Fruit fly (Drosophila melanogaster): Measurements from ENCODE around the gene CG4619.

CG4619 gene

DNA sequence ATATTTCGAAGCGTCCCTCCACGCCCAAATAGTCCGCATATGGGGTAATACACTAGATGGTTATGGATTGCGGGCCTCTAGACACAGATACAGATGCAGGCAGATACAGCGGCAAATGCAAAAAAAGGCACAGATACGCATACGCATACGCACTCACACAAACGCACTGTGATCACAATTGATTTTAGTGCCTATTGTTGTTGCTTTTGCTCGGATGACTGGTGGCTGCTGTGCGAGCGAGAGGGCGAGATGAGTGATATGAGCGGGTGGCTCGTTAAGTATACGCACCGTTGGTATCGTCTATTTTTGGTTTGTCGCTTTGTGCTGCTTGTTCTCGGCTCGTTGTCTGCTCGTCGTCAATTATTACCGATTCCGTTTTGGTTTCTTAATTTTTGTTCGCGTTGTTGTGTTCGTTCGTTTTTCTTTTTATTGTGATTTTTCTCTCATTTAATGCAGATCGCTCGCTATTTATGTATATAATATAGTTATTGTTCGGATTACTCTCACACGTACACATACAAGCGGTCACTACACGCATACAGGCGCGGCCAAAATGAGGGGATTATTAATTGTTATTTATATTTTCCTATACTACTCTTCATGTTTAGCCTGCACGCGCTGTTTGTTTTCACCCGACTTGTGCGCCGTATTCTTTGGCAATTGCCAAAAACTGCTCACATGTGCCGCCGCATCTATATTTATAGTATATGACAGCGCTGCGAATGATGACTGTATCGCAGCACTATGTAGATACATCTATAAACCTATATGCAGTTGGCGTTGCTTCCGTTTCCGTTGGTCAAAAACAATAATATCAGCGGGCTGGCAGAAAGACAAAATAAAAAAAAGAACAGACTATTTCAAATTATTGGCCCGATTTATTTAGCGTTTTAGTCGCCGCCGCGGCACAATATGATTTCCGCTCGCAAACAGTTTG lies 31.1 kb upstream of the CG4619 start (continued):
- no peak for TF ChIP-seq MTF-1 (GFP tag; optimal IDR thresholded peaks at IDR 0.05; ENCODE audit: borderline replicate concordance)
- no peak for TF ChIP-seq CG7963 (GFP tag; IDR thresholded peaks at IDR 0.05; ENCODE audit: partially characterized antibody)
- TF ChIP-seq E2f2 (GFP tag; IDR thresholded peaks at IDR 0.05) = no peak
- peak; percentile 40 for TF ChIP-seq sd (tag; optimal IDR thresholded peaks at IDR 0.05)
- no peak for TF ChIP-seq toy (GFP tag; IDR thresholded peaks at IDR 0.05)
- TF ChIP-seq kay (GFP tag; optimal IDR thresholded peaks at IDR 0.05) = peak; percentile 8
- no peak for TF ChIP-seq sens (GFP tag)
- peak; percentile 11 for TF ChIP-seq caup (GFP tag; optimal IDR thresholded peaks at IDR 0.05; ENCODE audit: severe bottlenecking)
- TF ChIP-seq mirr (GFP tag; optimal IDR thresholded peaks at IDR 0.05) = peak; percentile 42
- TF ChIP-seq gcm (GFP tag; optimal IDR thresholded peaks at IDR 0.05) = peak; percentile 9
- 0 out of 3 replicates have a peak, but pooled peaks have one; percentile 12 for TF ChIP-seq CG3726 (GFP tag; IDR thresholded peaks at IDR 0.05)
- no peak for TF ChIP-seq Oli (tag; optimal IDR thresholded peaks at IDR 0.05)
- peak; percentile 78 for TF ChIP-seq kah (GFP tag; optimal IDR thresholded peaks at IDR 0.05)
- TF ChIP-seq abd-A (tag; optimal IDR thresholded peaks at IDR 0.05) = peak; percentile 90
- no peak for TF ChIP-seq Mes4 (GFP tag; optimal IDR thresholded peaks at IDR 0.05)

DNA sequence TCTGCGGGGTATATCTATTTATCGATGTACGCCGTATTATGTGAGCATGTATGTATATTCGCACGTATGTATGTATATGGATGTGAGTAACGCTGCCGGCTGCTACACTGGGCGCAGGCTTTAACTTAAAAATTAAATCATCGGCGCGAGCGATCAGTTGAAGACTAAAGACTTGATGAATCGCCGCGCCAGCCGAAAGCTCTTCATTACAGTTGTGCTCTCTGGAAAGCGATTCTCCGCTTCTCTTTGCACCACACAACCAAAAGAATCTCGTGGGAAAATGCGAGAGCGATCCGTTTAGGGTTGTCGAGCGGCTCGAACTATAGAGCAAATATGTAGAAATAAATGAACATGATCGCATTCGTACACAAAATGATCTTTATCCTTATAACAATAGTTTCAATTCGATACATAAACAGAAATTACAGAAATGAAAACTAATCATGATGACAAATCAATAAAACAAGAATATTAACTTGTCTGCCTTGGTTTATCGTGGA lies 30.1 kb upstream of the CG4619 start, which contains the start of gene CG13124:
CG13124 (minus strand) TSS at position 166 of the 500 bp plus-strand sequence.
- TF ChIP-seq NFAT (GFP tag; IDR thresholded peaks at IDR 0.05) (peak; percentile 25; the same call in 1 of the 2 replicates), CG12155 (GFP tag; optimal IDR thresholded peaks at IDR 0.05) (no peak), hkb (optimal IDR thresholded peaks at IDR 0.05) (no peak), hkb (GFP tag; IDR thresholded peaks at IDR 0.05) (peak; percentile 24), Med (GFP tag) (peak; percentile 34), Rfx (GFP tag; IDR thresholded peaks at IDR 0.05) (peak; percentile 74), Fer2 (tag; optimal IDR thresholded peaks at IDR 0.05) (no peak), Eip74EF (GFP tag; optimal IDR thresholded peaks at IDR 0.05) (no peak), wor (GFP tag; IDR thresholded peaks at IDR 0.05) (no peak), CG11504 (tag; optimal IDR thresholded peaks at IDR 0.05) (peak; percentile 5), CG10543 (GFP tag; optimal IDR thresholded peaks at IDR 0.05) (peak; percentile 61), CG2129 (GFP tag; IDR thresholded peaks at IDR 0.05; ENCODE audit: partially characterized antibody) (no peak), Dbx (GFP tag; IDR thresholded peaks at IDR 0.05) (peak; percentile 42; the same call in 1 of the 3 replicates), sim (GFP tag; IDR thresholded peaks at IDR 0.05) (no peak), Atf-2 (GFP tag; optimal IDR thresholded peaks at IDR 0.05) (no peak), CG12769 (tag; optimal IDR thresholded peaks at IDR 0.05) (peak; percentile 53), CG11560 (tag; IDR thresholded peaks at IDR 0.05) (no peak), CG8765 (GFP tag; IDR thresholded peaks at IDR 0.05) (no peak), zfh1 (GFP tag; IDR thresholded peaks at IDR 0.05) (no peak), CG17568 (GFP tag; optimal IDR thresholded peaks at IDR 0.05) (peak; percentile 50), Dip2 (GFP tag; IDR thresholded peaks at IDR 0.05) (no peak), CG8388 (GFP tag; optimal IDR thresholded peaks at IDR 0.05) (no peak), CHES-1-like (GFP tag; optimal IDR thresholded peaks at IDR 0.05) (no peak), Nf-YA (GFP tag; IDR thresholded peaks at IDR 0.05) (no peak), CG6689 (GFP tag; IDR thresholded peaks at IDR 0.05) (no peak), CG2889 (GFP tag; IDR thresholded peaks at IDR 0.05) (no peak), Fer3 (tag; optimal IDR thresholded peaks at IDR 0.05) (no peak), CG13296 (GFP tag; optimal IDR thresholded peaks at IDR 0.05) (peak; percentile 3), Bteb2 (GFP tag; optimal IDR thresholded peaks at IDR 0.05) (no peak), CG10654 (GFP tag; optimal IDR thresholded peaks at IDR 0.05) (no peak), h (optimal IDR thresholded peaks at IDR 0.05) (no peak), Bdp1 (GFP tag; optimal IDR thresholded peaks at IDR 0.05) (no peak), so (GFP tag; IDR thresholded peaks at IDR 0.05) (peak; percentile 61; the same call in 1 of the 3 replicates), CG11247 (GFP tag; IDR thresholded peaks at IDR 0.05) (no peak)
